Worm (Caenorhabditis elegans) whole organism, mixed stage, embryonic: ENCODE measurements around the gene msp-49.

Source experiments
- ceh-39 ChIP-seq: fragments of 150-350 bp; optimal IDR thresholded peaks from 2 replicates; lab custom pipeline; 2014; ENCODE audit warnings: missing biosample characterization, missing genetic modification characterization
- ceh-83 ChIP-seq: fragments of 200-800 bp; sonication (Bioruptor generic); optimal IDR thresholded peaks from 2 replicates; lab custom pipeline; 2018; ENCODE audit warnings: mild to moderate bottlenecking, missing genetic modification characterization, missing compliant biosample characterization
- flh-1 ChIP-seq: fragments of 200-800 bp; sonication (Bioruptor generic); optimal IDR thresholded peaks from 2 replicates; lab custom pipeline; 2018; ENCODE audit warnings: mild to moderate bottlenecking, missing genetic modification characterization, moderate library complexity, missing compliant biosample characterization
- nhr-237 ChIP-seq: fragments of 150-350 bp; optimal IDR thresholded peaks from 2 replicates; lab custom pipeline; 2014; ENCODE audit warnings: missing biosample characterization, missing genetic modification characterization

DNA sequence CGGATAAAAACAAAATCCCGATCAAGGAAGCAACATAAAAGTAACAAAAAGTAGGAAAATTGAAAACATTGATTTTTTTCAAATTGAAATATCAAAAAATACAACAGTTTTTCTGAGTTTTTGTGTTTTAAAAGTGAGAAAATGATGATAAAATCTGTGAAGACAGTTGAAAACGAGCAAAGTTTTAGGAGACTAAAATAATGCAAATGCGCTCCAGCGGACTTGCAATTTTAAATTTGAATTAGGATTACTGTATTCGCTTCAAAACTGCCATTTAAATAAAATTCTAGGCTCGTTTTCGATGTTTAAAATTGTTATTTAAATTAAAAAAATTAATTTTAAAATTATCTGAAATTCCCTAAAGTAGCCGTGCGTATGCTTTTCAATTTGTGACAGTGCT lies 6.2 kb upstream of the msp-49 start:
- TF ChIP-seq nhr-237 (tag; lab: Kevin White, UChicago) (no peak), ceh-39 (tag; lab: Kevin White, UChicago) (no peak), ceh-83 (no peak), flh-1 (no peak)
